Worm (Caenorhabditis elegans) whole organism, L4 larva: Measurements from ENCODE around the gene wip-1.

Experiments
- D1046.2 ChIP-seq: fragments of 200-800 bp; sonication (Bioruptor generic); IDR thresholded peaks from 2 replicates; pipeline ENCODE4 v1.3.6; 2022; ENCODE audit warnings: missing genetic modification characterization, missing compliant biosample characterization
- F26F4.8 ChIP-seq: fragments of 200-800 bp; sonication (Bioruptor generic); conservative IDR thresholded peaks from 2 replicates; pipeline ENCODE4 v1.3.6; 2022; ENCODE audit warnings: missing genetic modification characterization, missing compliant biosample characterization
- T26A8.4 ChIP-seq: fragments of 200-800 bp; sonication (Bioruptor generic); IDR thresholded peaks from 2 replicates; pipeline ENCODE4 v1.3.6; 2022; ENCODE audit warnings: missing genetic modification characterization, missing compliant biosample characterization
- Y48G9A.11 ChIP-seq: fragments of 200-800 bp; sonication (Bioruptor generic); IDR thresholded peaks from 2 replicates; pipeline ENCODE4 v1.3.6; 2022; ENCODE audit warnings: missing genetic modification reagents, missing genetic modification characterization, missing compliant biosample characterization
- Y5F2A.4 ChIP-seq: fragments of 200-800 bp; sonication (Bioruptor generic); optimal IDR thresholded peaks from 2 replicates; lab custom pipeline; 2018; ENCODE audit warnings: mild to moderate bottlenecking, missing genetic modification characterization, missing compliant biosample characterization
- Y75B8A.6 ChIP-seq: fragments of 200-800 bp; sonication (Bioruptor generic); IDR thresholded peaks from 2 replicates; pipeline ENCODE4 v1.3.6; 2022; ENCODE audit warnings: missing genetic modification reagents, missing genetic modification characterization, missing compliant biosample characterization
- ZK546.5 ChIP-seq, 2 experiments: sonication (generic microtip); optimal IDR thresholded peaks; 2 replicates each; lab custom pipeline; 2017; ENCODE audit warnings: missing biosample characterization in 2 of 2, missing genetic modification characterization in 2 of 2
- aly-2 ChIP-seq: sonication (generic microtip); optimal IDR thresholded peaks from 2 replicates; lab custom pipeline; 2018; ENCODE audit warnings: missing biosample characterization, missing genetic modification characterization
- ama-1 ChIP-seq: fragments of 150-350 bp; optimal IDR thresholded peaks from 2 replicates; lab custom pipeline; 2014; ENCODE audit warnings: inconsistent platforms, mixed read lengths
- ceh-28 ChIP-seq: fragments of 150-350 bp; optimal IDR thresholded peaks from 2 replicates; lab custom pipeline; 2014; ENCODE audit warnings: missing biosample characterization, missing genetic modification reagents, missing genetic modification characterization
- ceh-82 ChIP-seq: sonication (generic microtip); optimal IDR thresholded peaks from 2 replicates; lab custom pipeline; 2017; ENCODE audit warnings: missing biosample characterization, missing genetic modification characterization
- ces-1 ChIP-seq: fragments of 150-350 bp; sonication (generic microtip); optimal IDR thresholded peaks from 4 replicates; lab custom pipeline; 2014; ENCODE audit warnings: missing biosample characterization, missing genetic modification reagents, missing genetic modification characterization
- daf-16 ChIP-seq, 3 experiments: sonication (generic microtip); optimal IDR thresholded peaks; 2 replicates each; lab custom pipeline; 2016 to 2017; ENCODE audit warnings: missing genetic modification characterization in 3 of 3, missing genetic modification reagents in 3 of 3, mild to moderate bottlenecking in 2 of 3, missing compliant biosample characterization in 2 of 3, missing biosample characterization in 1 of 3, moderate library complexity in 1 of 3
- dmd-6 ChIP-seq: fragments of 200-800 bp; sonication (Bioruptor generic); IDR thresholded peaks from 2 replicates; pipeline ENCODE4 v1.3.6; 2022; ENCODE audit warnings: missing genetic modification reagents, missing genetic modification characterization, missing compliant biosample characterization
- dmd-8 ChIP-seq: fragments of 200-800 bp; sonication (Bioruptor generic); IDR thresholded peaks from 2 replicates; pipeline ENCODE4 v1.3.6; 2022; ENCODE audit warnings: missing genetic modification characterization, missing compliant biosample characterization
- dpl-1 ChIP-seq: fragments of 150-350 bp; optimal IDR thresholded peaks from 2 replicates; lab custom pipeline; 2014; ENCODE audit warnings: missing biosample characterization, missing genetic modification reagents, missing genetic modification characterization
- dve-1 ChIP-seq: sonication (generic microtip); optimal IDR thresholded peaks from 2 replicates; lab custom pipeline; 2017; ENCODE audit warnings: antibody characterized with exemption, mild to moderate bottlenecking, missing genetic modification characterization, missing compliant biosample characterization; ENCODE audit not compliant: insufficient read depth
- egl-43 ChIP-seq: fragments of 200-800 bp; sonication (Bioruptor generic); IDR thresholded peaks from 2 replicates; pipeline ENCODE4 v1.3.6; 2022; ENCODE audit warnings: missing genetic modification reagents, missing genetic modification characterization, missing compliant biosample characterization
- hif-1 ChIP-seq, 2 experiments: sonication (generic microtip); optimal IDR thresholded peaks; 2 replicates each; lab custom pipeline; 2016 to 2017; ENCODE audit warnings: missing compliant biosample characterization in 2 of 2, missing genetic modification characterization in 2 of 2, missing genetic modification reagents in 2 of 2, missing genotype in 2 of 2, mild to moderate bottlenecking in 1 of 2
- hlh-11 ChIP-seq: fragments of 200-800 bp; sonication (Bioruptor generic); optimal IDR thresholded peaks from 2 replicates; lab custom pipeline; 2018; ENCODE audit warnings: mild to moderate bottlenecking, missing genetic modification characterization, missing compliant biosample characterization
- hlh-30 ChIP-seq: sonication (generic microtip); optimal IDR thresholded peaks from 2 replicates; lab custom pipeline; 2017; ENCODE audit warnings: antibody characterized with exemption, mild to moderate bottlenecking, missing genetic modification characterization, missing compliant biosample characterization; ENCODE audit not compliant: insufficient read depth
- jun-1 ChIP-seq: fragments of 150-350 bp; optimal IDR thresholded peaks from 2 replicates; lab custom pipeline; 2014; ENCODE audit warnings: missing biosample characterization, missing genetic modification reagents, missing genetic modification characterization
- lim-7 ChIP-seq: fragments of 200-800 bp; sonication (Bioruptor generic); IDR thresholded peaks from 2 replicates; pipeline ENCODE4 v1.3.6; 2022; ENCODE audit warnings: missing genetic modification characterization, missing compliant biosample characterization
- lin-1 ChIP-seq: fragments of 200-800 bp; sonication (Bioruptor generic); IDR thresholded peaks from 2 replicates; pipeline ENCODE4 v1.3.6; 2022; ENCODE audit warnings: missing genetic modification reagents, missing genetic modification characterization, missing compliant biosample characterization
- lin-38 ChIP-seq: fragments of 200-800 bp; sonication (Bioruptor generic); IDR thresholded peaks from 2 replicates; pipeline ENCODE4 v1.3.6; 2022; ENCODE audit warnings: missing genetic modification reagents, missing genetic modification characterization, missing compliant biosample characterization
- mdl-1 ChIP-seq, 2 experiments: fragments of 150-350 bp in 1 of 2; sonication (generic microtip) in 1 of 2; optimal IDR thresholded peaks; 2 replicates each; lab custom pipeline; 2014 to 2017; ENCODE audit warnings: missing biosample characterization in 2 of 2, missing genetic modification characterization in 2 of 2
- mep-1 ChIP-seq: fragments of 150-350 bp; sonication (generic microtip); optimal IDR thresholded peaks from 3 replicates; lab custom pipeline; 2014; ENCODE audit warnings: missing biosample characterization, missing genetic modification characterization
- mes-2 ChIP-seq: sonication (generic microtip); optimal IDR thresholded peaks from 2 replicates; lab custom pipeline; 2016; ENCODE audit warnings: missing genotype, mild to moderate bottlenecking, missing genetic modification characterization, missing compliant biosample characterization; ENCODE audit not compliant: poor library complexity, severe bottlenecking
- mxl-3 ChIP-seq: fragments of 200-800 bp; sonication (Bioruptor generic); optimal IDR thresholded peaks from 2 replicates; lab custom pipeline; 2018; ENCODE audit warnings: mild to moderate bottlenecking, missing genetic modification characterization, missing compliant biosample characterization
- nhr-11 ChIP-seq: fragments of 150-350 bp; optimal IDR thresholded peaks from 2 replicates; lab custom pipeline; 2014; ENCODE audit warnings: missing biosample characterization, missing genetic modification characterization
- nhr-111 ChIP-seq: fragments of 200-800 bp; sonication (Bioruptor generic); optimal IDR thresholded peaks from 2 replicates; lab custom pipeline; 2018; ENCODE audit warnings: mild to moderate bottlenecking, missing genetic modification characterization, missing compliant biosample characterization
- nhr-237 ChIP-seq: sonication (generic microtip); optimal IDR thresholded peaks from 2 replicates; lab custom pipeline; 2017; ENCODE audit warnings: missing biosample characterization, missing genetic modification characterization
- nhr-48 ChIP-seq: sonication (generic microtip); optimal IDR thresholded peaks from 2 replicates; lab custom pipeline; 2016; ENCODE audit warnings: mild to moderate bottlenecking, missing genetic modification characterization, missing compliant biosample characterization
- nhr-6 ChIP-seq: fragments of 150-350 bp; optimal IDR thresholded peaks from 2 replicates; lab custom pipeline; 2014; ENCODE audit warnings: missing biosample characterization, missing genetic modification characterization
- nhr-76 ChIP-seq: fragments of 150-350 bp; optimal IDR thresholded peaks from 2 replicates; lab custom pipeline; 2014; ENCODE audit warnings: missing biosample characterization, missing genetic modification characterization
- php-3 ChIP-seq: fragments of 200-800 bp; sonication (Bioruptor generic); IDR thresholded peaks from 2 replicates; pipeline ENCODE4 v1.3.6; 2022; ENCODE audit warnings: missing genetic modification reagents, missing genetic modification characterization, missing compliant biosample characterization
- saeg-2 ChIP-seq: fragments of 200-800 bp; sonication (Bioruptor generic); IDR thresholded peaks from 2 replicates; pipeline ENCODE4 v1.3.6; 2022; ENCODE audit warnings: missing genetic modification reagents, missing genetic modification characterization, missing compliant biosample characterization
- sdz-12 ChIP-seq: fragments of 200-800 bp; sonication (Bioruptor generic); optimal IDR thresholded peaks from 2 replicates; lab custom pipeline; 2018; ENCODE audit warnings: mild to moderate bottlenecking, missing genetic modification characterization, missing compliant biosample characterization
- skn-1 ChIP-seq: fragments of 150-350 bp; optimal IDR thresholded peaks from 2 replicates; lab custom pipeline; 2014; ENCODE audit warnings: missing biosample characterization, missing genetic modification characterization
- spr-3 ChIP-seq: fragments of 200-800 bp; sonication (Bioruptor generic); optimal IDR thresholded peaks from 2 replicates; lab custom pipeline; 2018; ENCODE audit warnings: mild to moderate bottlenecking, missing genetic modification characterization, missing compliant biosample characterization
- tag-97 ChIP-seq: fragments of 200-800 bp; sonication (Bioruptor generic); IDR thresholded peaks from 2 replicates; pipeline ENCODE4 v1.3.6; 2022; ENCODE audit warnings: missing genetic modification characterization, missing compliant biosample characterization
- tra-1 ChIP-seq: fragments of 200-800 bp; sonication (Bioruptor generic); IDR thresholded peaks from 2 replicates; pipeline ENCODE4 v1.3.6; 2022; ENCODE audit warnings: missing genetic modification reagents, missing genetic modification characterization, missing compliant biosample characterization
- unc-130 ChIP-seq: sonication (generic microtip); optimal IDR thresholded peaks from 2 replicates; lab custom pipeline; 2016; ENCODE audit warnings: missing genetic modification reagents, missing genetic modification characterization, missing compliant biosample characterization
- unc-39 ChIP-seq: sonication (generic microtip); optimal IDR thresholded peaks from 2 replicates; lab custom pipeline; 2017; ENCODE audit warnings: missing biosample characterization, missing genetic modification characterization
- unc-62 ChIP-seq, 3 experiments: fragments of 150-350 bp in 1 of 3; sonication (generic microtip); optimal IDR thresholded peaks in 2 of 3; peaks in 1 of 3; 1 replicate in 1 of 3; 2 replicates in 2 of 3; lab custom pipeline; 2014 to 2017; ENCODE audit warnings: missing biosample characterization in 3 of 3, missing genetic modification characterization in 3 of 3, missing genetic modification reagents in 3 of 3, missing genotype in 1 of 3
- zag-1 ChIP-seq: fragments of 150-350 bp; optimal IDR thresholded peaks from 2 replicates; lab custom pipeline; 2014; ENCODE audit warnings: missing biosample characterization, missing genetic modification characterization
- zfp-2 ChIP-seq: sonication (generic microtip); optimal IDR thresholded peaks from 2 replicates; lab custom pipeline; 2016; ENCODE audit warnings: mild to moderate bottlenecking, missing genetic modification characterization, missing compliant biosample characterization
- zfp-3 ChIP-seq: fragments of 200-800 bp; sonication (Bioruptor generic); conservative IDR thresholded peaks from 2 replicates; pipeline ENCODE4 v1.3.6; 2022; ENCODE audit warnings: missing genetic modification reagents, missing genetic modification characterization, missing compliant biosample characterization
- zip-11 ChIP-seq: fragments of 200-800 bp; sonication (Bioruptor generic); IDR thresholded peaks from 2 replicates; pipeline ENCODE4 v1.3.6; 2022; ENCODE audit warnings: missing genetic modification characterization, missing compliant biosample characterization
- zip-2 ChIP-seq: fragments of 150-350 bp; optimal IDR thresholded peaks from 2 replicates; lab custom pipeline; 2014; ENCODE audit warnings: missing biosample characterization, missing genetic modification characterization

The wip-1 gene

ce11 chrIII:5013915-5014346 is 4.5 kb upstream of the wip-1 start:
- TF ChIP-seq unc-39 (tag; lab: Kevin White, UChicago) (no peak), zfp-3 (no peak), ZK546.5 (tag; optimal IDR thresholded peaks at IDR 0.05; lab: Kevin White, UChicago) (no peak), nhr-11 (tag; lab: Kevin White, UChicago) (peak; percentile 94), unc-62 (GFP tag; optimal IDR thresholded peaks at IDR 0.05 in 1 of 2; lab: Kevin White, UChicago) (peak in 1 of 2 experiments; percentile 99), unc-62 (tag; optimal IDR thresholded peaks at IDR 0.05; lab: Kevin White, UChicago) (no peak), F26F4.8 (GFP tag; lab: Robert Waterston, UW) (no peak), tag-97 (GFP tag; lab: Robert Waterston, UW) (no peak), ces-1 (GFP tag; lab: Kevin White, UChicago) (peak; percentile 71), Y5F2A.4 (GFP tag; lab: Kevin White, UChicago) (no peak), D1046.2 (GFP tag; lab: Robert Waterston, UW) (no peak), dve-1 (tag; lab: Kevin White, UChicago) (peak; percentile 87), tra-1 (GFP tag; lab: Robert Waterston, UW) (0 out of 2 replicates have a peak, but pooled peaks have one; percentile 34), aly-2 (no peak), ceh-82 (tag; lab: Kevin White, UChicago) (no peak), lin-1 (peak; percentile 32; the same call in 1 of the 2 replicates), saeg-2 (GFP tag; lab: Robert Waterston, UW) (no peak), egl-43 (GFP tag; lab: Robert Waterston, UW) (no peak; the same call in none of the 2 replicates), ceh-28 (tag; lab: Kevin White, UChicago) (peak; percentile 65), nhr-48 (tag; lab: Kevin White, UChicago) (peak; percentile 58), Y48G9A.11 (GFP tag; lab: Robert Waterston, UW) (no peak), jun-1 (tag; lab: Kevin White, UChicago) (no peak), lim-7 (GFP tag; lab: Robert Waterston, UW) (0 out of 2 replicates have a peak, but pooled peaks have one; percentile 35), php-3 (GFP tag; lab: Robert Waterston, UW) (peak; percentile 71; the same call in 1 of the 2 replicates), zfp-2 (tag; lab: Kevin White, UChicago) (no peak), dmd-8 (GFP tag; lab: Robert Waterston, UW) (no peak), mdl-1 (tag; optimal IDR thresholded peaks at IDR 0.05; lab: Kevin White, UChicago) (peak; percentile 42 to 78), lin-38 (GFP tag; lab: Robert Waterston, UW) (peak; percentile 67), mes-2 (tag; lab: Kevin White, UChicago) (peak; percentile 75), mxl-3 (peak; percentile 73), dmd-6 (GFP tag; lab: Robert Waterston, UW) (peak; percentile 64), hif-1 (tag; optimal IDR thresholded peaks at IDR 0.05; lab: Kevin White, UChicago) (peak in 1 of 2 experiments; percentile 73), ama-1 (lab: Kevin White, UChicago) (no peak), mep-1 (tag; lab: Kevin White, UChicago) (peak; percentile 97), T26A8.4 (peak; percentile 75), daf-16 (GFP tag; optimal IDR thresholded peaks at IDR 0.05; lab: Kevin White, UChicago) (peak; percentile 22 to 27), daf-16 (tag; optimal IDR thresholded peaks at IDR 0.05; lab: Kevin White, UChicago) (peak; percentile 17), spr-3 (GFP tag; lab: Kevin White, UChicago) (no peak), unc-130 (no peak), dpl-1 (GFP tag; lab: Kevin White, UChicago) (peak; percentile 56), nhr-6 (tag; lab: Kevin White, UChicago) (peak; percentile 65), nhr-237 (tag; lab: Kevin White, UChicago) (no peak), hlh-30 (tag; lab: Kevin White, UChicago) (peak; percentile 82), nhr-76 (tag; lab: Kevin White, UChicago) (no peak), zip-2 (tag; lab: Kevin White, UChicago) (peak; percentile 34), zip-11 (GFP tag; lab: Robert Waterston, UW) (no peak), skn-1 (no peak), Y75B8A.6 (GFP tag; lab: Robert Waterston, UW) (no peak), sdz-12 (no peak), hlh-11 (tag; lab: Kevin White, UChicago) (peak; percentile 94), nhr-111 (GFP tag; lab: Kevin White, UChicago) (no peak), zag-1 (no peak)
